Fruit fly (Drosophila melanogaster): Measurements from ENCODE around the gene Flad2.

Flad2 gene

DNA sequence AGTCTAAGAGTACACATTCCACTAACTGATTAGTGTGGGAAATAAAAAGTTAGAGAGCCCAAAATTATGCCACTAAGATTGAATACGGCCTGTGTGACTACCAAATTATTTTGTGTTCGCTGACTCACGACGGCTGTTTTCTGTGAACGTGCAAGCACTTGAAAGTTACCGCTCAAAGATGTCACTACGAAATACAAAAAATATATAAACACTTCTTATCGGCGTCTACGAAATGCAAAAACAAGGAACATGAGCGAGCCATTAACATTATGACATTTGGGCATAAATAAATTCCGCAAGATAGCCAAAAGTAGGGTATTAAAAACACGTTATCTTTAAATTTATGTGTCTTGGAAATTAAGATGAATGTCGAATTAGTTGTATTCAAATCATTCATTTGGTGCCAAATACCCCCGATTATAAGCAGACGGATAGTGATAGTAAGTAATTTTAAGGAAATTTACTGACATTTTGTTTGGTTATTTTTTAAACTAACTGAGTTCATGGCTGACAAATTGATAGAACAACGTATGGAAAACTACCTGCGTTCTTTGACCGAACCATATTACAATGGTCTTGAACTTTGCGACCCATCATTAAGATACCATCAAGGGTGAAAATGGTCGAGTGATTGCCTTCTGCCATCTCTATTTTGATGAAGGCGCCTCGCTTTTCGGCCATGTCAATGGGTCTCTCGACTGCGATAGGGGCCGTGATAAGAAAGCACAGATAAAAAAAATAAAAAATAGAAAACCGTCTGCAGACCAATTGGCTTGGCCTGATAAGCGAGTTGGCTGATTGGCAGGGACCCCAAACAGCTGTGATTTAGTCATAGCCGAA is 22.7 kb downstream of the Flad2 start, which contains the start of gene Tehao (continued):
- TF ChIP-seq cwo (GFP tag; optimal IDR thresholded peaks at IDR 0.05), result peak; percentile 78
- peak; percentile 9 for TF ChIP-seq Dip3 (GFP tag; optimal IDR thresholded peaks at IDR 0.05)
- no peak for TF ChIP-seq CG14050 (GFP tag; IDR thresholded peaks at IDR 0.05)
- no peak for TF ChIP-seq CG5245 (GFP tag; optimal IDR thresholded peaks at IDR 0.05)
- no peak for TF ChIP-seq NC2α (GFP tag; optimal IDR thresholded peaks at IDR 0.05)
- TF ChIP-seq sens (GFP tag), result peak; percentile 34
- TF ChIP-seq grn (GFP tag; optimal IDR thresholded peaks at IDR 0.05), result peak; percentile 74
- TF ChIP-seq Mrtf (GFP tag; IDR thresholded peaks at IDR 0.05), result no peak
- no peak for TF ChIP-seq Jarid2 (GFP tag; optimal IDR thresholded peaks at IDR 0.05)
- peak; percentile 76 for TF ChIP-seq CG34376 (GFP tag; optimal IDR thresholded peaks at IDR 0.05)
- no peak for TF ChIP-seq NK7.1 (GFP tag; optimal IDR thresholded peaks at IDR 0.05)
- TF ChIP-seq sr (GFP tag; IDR thresholded peaks at IDR 0.05), result no peak
- TF ChIP-seq CTCF (GFP tag; optimal IDR thresholded peaks at IDR 0.05), result no peak
- TF ChIP-seq Drgx (GFP tag; IDR thresholded peaks at IDR 0.05), result no peak
- no peak for TF ChIP-seq bcd (GFP tag; optimal IDR thresholded peaks at IDR 0.05)
- TF ChIP-seq lab (GFP tag; optimal IDR thresholded peaks at IDR 0.05), result peak; percentile 42
- peak in 1 of 2 experiments; percentile 78 for TF ChIP-seq Hr78 (GFP tag; optimal IDR thresholded peaks at IDR 0.05)
- peak; percentile 81 for TF ChIP-seq sug (tag; optimal IDR thresholded peaks at IDR 0.05)
- TF ChIP-seq Stat92E (GFP tag; optimal IDR thresholded peaks at IDR 0.05), result no peak
- no peak for TF ChIP-seq CG12942 (GFP tag; optimal IDR thresholded peaks at IDR 0.05)
- TF ChIP-seq caup (GFP tag; optimal IDR thresholded peaks at IDR 0.05; ENCODE audit: severe bottlenecking), result no peak
- TF ChIP-seq Ada2b (GFP tag; IDR thresholded peaks at IDR 0.05), result no peak

DNA sequence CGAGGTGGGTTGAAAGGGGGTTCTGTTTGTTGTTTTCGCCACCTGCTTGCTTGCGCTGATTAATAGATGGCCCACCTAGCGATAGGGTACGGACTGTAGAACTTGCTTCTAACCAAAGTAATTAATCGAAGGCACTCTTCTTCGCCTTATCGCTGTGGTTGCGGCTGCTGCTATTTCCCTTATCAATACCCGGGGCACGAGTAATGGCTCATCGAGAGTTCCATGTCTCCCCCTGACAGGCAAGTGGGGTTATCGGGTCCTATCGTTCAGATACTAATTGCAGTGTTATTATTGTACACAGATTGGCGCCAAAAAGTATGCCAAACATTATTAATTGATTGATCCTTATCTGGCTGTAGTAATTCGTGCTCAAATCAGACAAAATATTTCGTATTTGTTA is 24.5 kb downstream of the Flad2 start:
- TF ChIP-seq CG18599 (GFP tag; optimal IDR thresholded peaks at IDR 0.05), result peak; percentile 26
- peak; percentile 94 for TF ChIP-seq sug (tag; optimal IDR thresholded peaks at IDR 0.05)
- TF ChIP-seq CG6654 (GFP tag; optimal IDR thresholded peaks at IDR 0.05), result no peak
- peak; percentile 21 for TF ChIP-seq Hey (tag; optimal IDR thresholded peaks at IDR 0.05)
- TF ChIP-seq lab (GFP tag; optimal IDR thresholded peaks at IDR 0.05), result peak; percentile 43
- peak; percentile 73; the same call in 1 of the 2 replicates for TF ChIP-seq Lim3 (GFP tag; IDR thresholded peaks at IDR 0.05)
- TF ChIP-seq CG17829 (tag; optimal IDR thresholded peaks at IDR 0.05), result no peak
- no peak for TF ChIP-seq gce (GFP tag; IDR thresholded peaks at IDR 0.05)
- TF ChIP-seq mirr (GFP tag; optimal IDR thresholded peaks at IDR 0.05), result peak; percentile 91
- TF ChIP-seq sd (tag; optimal IDR thresholded peaks at IDR 0.05), result peak; percentile 55
- no peak for TF ChIP-seq tap (tag; optimal IDR thresholded peaks at IDR 0.05)
- TF ChIP-seq GATAe (GFP tag; conservative IDR thresholded peaks at IDR 0.05), result peak; percentile 74
- TF ChIP-seq caup (GFP tag; optimal IDR thresholded peaks at IDR 0.05; ENCODE audit: severe bottlenecking), result peak; percentile 35
- TF ChIP-seq grn (GFP tag; optimal IDR thresholded peaks at IDR 0.05), result peak; percentile 85
- peak; percentile 86 for TF ChIP-seq CG34376 (GFP tag; optimal IDR thresholded peaks at IDR 0.05)
- TF ChIP-seq cwo (GFP tag; optimal IDR thresholded peaks at IDR 0.05), result peak; percentile 82
- TF ChIP-seq chinmo (GFP tag; IDR thresholded peaks at IDR 0.05; ENCODE audit: partially characterized antibody), result 0 out of 4 replicates have a peak, but pooled peaks have one; percentile 50
- peak in 1 of 2 experiments; percentile 16 for TF ChIP-seq Hr78 (GFP tag; optimal IDR thresholded peaks at IDR 0.05)
- no peak for TF ChIP-seq repo (GFP tag; optimal IDR thresholded peaks at IDR 0.05)
- 0 out of 3 replicates have a peak, but pooled peaks have one; percentile 32 for TF ChIP-seq CG6175 (GFP tag; IDR thresholded peaks at IDR 0.05)
- TF ChIP-seq exex (tag; optimal IDR thresholded peaks at IDR 0.05), result peak; percentile 99
- peak; percentile 12 for TF ChIP-seq CG10543 (GFP tag; optimal IDR thresholded peaks at IDR 0.05)
- TF ChIP-seq D19A (tag; optimal IDR thresholded peaks at IDR 0.05), result no peak

Data from whole organism, embryonic.